Fruit fly (Drosophila melanogaster): Measurements from ENCODE around the gene CG34393.

The CG34393 gene

dm6 chr2L:3145470-3145869 is 54.8 kb downstream of the CG34393 start, which contains the start of gene ND-B14.5B (continued):
- no peak for TF ChIP-seq CG17328 (GFP tag; IDR thresholded peaks at IDR 0.05)
- peak; percentile 75 for TF ChIP-seq vvl (GFP tag; IDR thresholded peaks at IDR 0.05)
- TF ChIP-seq CG12659 (GFP tag; optimal IDR thresholded peaks at IDR 0.05): peak; percentile 5
- TF ChIP-seq Med (GFP tag): peak; percentile 5
- peak; percentile 77 for TF ChIP-seq Scr (GFP tag; IDR thresholded peaks at IDR 0.05; ENCODE audit: partially characterized antibody)
- TF ChIP-seq zfh1 (GFP tag; IDR thresholded peaks at IDR 0.05): 0 out of 3 replicates have a peak, but pooled peaks have one; percentile 6
- peak; percentile 6 for TF ChIP-seq Mes4 (GFP tag; optimal IDR thresholded peaks at IDR 0.05)
- peak; percentile 85 for TF ChIP-seq CG9437 (GFP tag; optimal IDR thresholded peaks at IDR 0.05)
- no peak for TF ChIP-seq caup (GFP tag; optimal IDR thresholded peaks at IDR 0.05; ENCODE audit: severe bottlenecking)
- no peak for TF ChIP-seq CG17802 (tag; optimal IDR thresholded peaks at IDR 0.05)
- TF ChIP-seq zen2 (GFP tag; IDR thresholded peaks at IDR 0.05; ENCODE audit: partially characterized antibody): peak; percentile 35; the same call in 1 of the 3 replicates
- no peak for TF ChIP-seq gem (tag; optimal IDR thresholded peaks at IDR 0.05)
- TF ChIP-seq CG12236 (GFP tag; optimal IDR thresholded peaks at IDR 0.05): no peak
- 0 out of 2 replicates have a peak, but pooled peaks have one; percentile 34 for TF ChIP-seq CG2129 (GFP tag; IDR thresholded peaks at IDR 0.05; ENCODE audit: partially characterized antibody)
- TF ChIP-seq Sox100B (GFP tag; optimal IDR thresholded peaks at IDR 0.05): no peak
- no peak for TF ChIP-seq nau (GFP tag; optimal IDR thresholded peaks at IDR 0.05)
- TF ChIP-seq MESR4 (GFP tag; optimal IDR thresholded peaks at IDR 0.05): peak; percentile 61
- no peak for TF ChIP-seq jigr1 (GFP tag; IDR thresholded peaks at IDR 0.05)
- TF ChIP-seq hbn (GFP tag; IDR thresholded peaks at IDR 0.05; ENCODE audit: partially characterized antibody): peak; percentile 62
- TF ChIP-seq nmo (GFP tag; optimal IDR thresholded peaks at IDR 0.05): peak; percentile 4
- peak; percentile 44; the same call in 1 of the 3 replicates for TF ChIP-seq row (GFP tag; IDR thresholded peaks at IDR 0.05)
- no peak for TF ChIP-seq Hey (tag; optimal IDR thresholded peaks at IDR 0.05)
- TF ChIP-seq CG16813 (GFP tag; IDR thresholded peaks at IDR 0.05; ENCODE audit: partially characterized antibody): peak; percentile 71
- TF ChIP-seq Bgb (GFP tag; IDR thresholded peaks at IDR 0.05; ENCODE audit: partially characterized antibody): peak; percentile 85
- TF ChIP-seq knrl (GFP tag; IDR thresholded peaks at IDR 0.05; ENCODE audit: partially characterized antibody): peak; percentile 73
- peak; percentile 63; the same call in 2 of the 3 replicates for TF ChIP-seq HLH4C (GFP tag; IDR thresholded peaks at IDR 0.05; ENCODE audit: partially characterized antibody)
- 0 out of 2 replicates have a peak, but pooled peaks have one; percentile 29 for TF ChIP-seq onecut (GFP tag; IDR thresholded peaks at IDR 0.05)
- no peak for TF ChIP-seq gcm (GFP tag; optimal IDR thresholded peaks at IDR 0.05)
- TF ChIP-seq inv (GFP tag; IDR thresholded peaks at IDR 0.05; ENCODE audit: partially characterized antibody): peak; percentile 60; the same call in 1 of the 2 replicates
- no peak for TF ChIP-seq Kr (GFP tag; optimal IDR thresholded peaks at IDR 0.05)
- peak; percentile 79 for TF ChIP-seq BEAF-32 (GFP tag; optimal IDR thresholded peaks at IDR 0.05)
- TF ChIP-seq Lpt (GFP tag; optimal IDR thresholded peaks at IDR 0.05): no peak
- peak in 1 of 2 experiments; percentile 97 for TF ChIP-seq Pdp1 (GFP tag; optimal IDR thresholded peaks at IDR 0.05)
- peak; percentile 41 for TF ChIP-seq YL-1 (GFP tag; optimal IDR thresholded peaks at IDR 0.05)
- TF ChIP-seq Ets97D (GFP tag; optimal IDR thresholded peaks at IDR 0.05): no peak
- TF ChIP-seq da (GFP tag; optimal IDR thresholded peaks at IDR 0.05): no peak
- peak; percentile 85 for TF ChIP-seq Opbp (GFP tag; IDR thresholded peaks at IDR 0.05; ENCODE audit: partially characterized antibody)
- TF ChIP-seq sna (GFP tag; IDR thresholded peaks at IDR 0.05; ENCODE audit: partially characterized antibody): peak; percentile 36
- TF ChIP-seq mld (GFP tag; IDR thresholded peaks at IDR 0.05; ENCODE audit: partially characterized antibody): peak; percentile 66; the same call in 2 of the 3 replicates
- peak; percentile 63; the same call in 1 of the 2 replicates for TF ChIP-seq CG42726 (GFP tag; IDR thresholded peaks at IDR 0.05; ENCODE audit: partially characterized antibody)
- 0 out of 3 replicates have a peak, but pooled peaks have one; percentile 41 for TF ChIP-seq CG7963 (GFP tag; IDR thresholded peaks at IDR 0.05; ENCODE audit: partially characterized antibody)
- TF ChIP-seq CG4404 (GFP tag; IDR thresholded peaks at IDR 0.05): no peak
- TF ChIP-seq ato (GFP tag; IDR thresholded peaks at IDR 0.05; ENCODE audit: partially characterized antibody): peak; percentile 53
- no peak for TF ChIP-seq Nf-YB (GFP tag; optimal IDR thresholded peaks at IDR 0.05)
- TF ChIP-seq CG9932 (GFP tag; IDR thresholded peaks at IDR 0.05): no peak
- peak; percentile 59 for TF ChIP-seq pzg (GFP tag; optimal IDR thresholded peaks at IDR 0.05)
- peak; percentile 63 for TF ChIP-seq vnd (GFP tag; IDR thresholded peaks at IDR 0.05; ENCODE audit: partially characterized antibody)

Data from whole organism, embryonic.